Fruit fly (Drosophila melanogaster) S2 (cell line): ENCODE data around the gene Scm.

ENCODE experiments used
- CG8478 ChIP-seq: fragments of >200 bp; optimal IDR thresholded peaks from 2 replicates; lab custom pipeline; 2018
- CTCF ChIP-seq, 2 experiments: fragments of >200 bp; optimal IDR thresholded peaks; 2 replicates each; lab custom pipeline; 2018

DNA sequence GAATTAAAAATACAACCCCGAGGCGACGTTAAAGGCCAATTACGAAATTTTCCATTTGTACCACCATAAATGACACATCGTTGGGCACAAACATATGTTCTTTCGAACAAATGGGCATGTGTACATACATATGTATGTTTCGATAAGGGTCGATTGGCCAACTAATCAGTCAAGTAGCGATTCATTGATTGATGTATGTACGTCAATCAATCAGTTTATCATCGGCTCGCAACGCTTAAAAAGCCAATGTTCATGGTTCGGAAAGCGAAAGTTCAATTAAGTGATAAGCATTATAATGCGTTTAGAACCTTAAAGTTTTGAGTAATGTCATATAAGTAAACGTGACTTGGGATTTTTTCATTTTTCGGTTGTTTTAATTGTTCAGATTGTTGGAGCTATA, 7.2 kb upstream of the Scm start:
- TF ChIP-seq CG8478 (lab: Kevin White, UChicago) = no peak
- no peak for TF ChIP-seq CTCF (optimal IDR thresholded peaks at IDR 0.05; lab: Kevin White, UChicago)
